Fruit fly (Drosophila melanogaster) whole organism, embryonic: ENCODE data around the gene Tusp.

ENCODE experiments used
- Bgb ChIP-seq: fragments of 200-800 bp; sonication (Bioruptor generic); IDR thresholded peaks from 2 replicates; pipeline ENCODE4 v1.3.6; 2022; ENCODE audit warnings: missing biosample characterization, missing genetic modification characterization; ENCODE audit not compliant: partially characterized antibody
- CG11398 ChIP-seq: fragments of 200-800 bp; sonication (Bioruptor generic); optimal IDR thresholded peaks from 2 replicates; lab custom pipeline; 2016; ENCODE audit warnings: missing biosample characterization, missing genetic modification characterization
- CG11560 ChIP-seq: fragments of 200-800 bp; sonication (Bioruptor generic); IDR thresholded peaks from 3 replicates; pipeline ENCODE4 v1.3.6; 2022; ENCODE audit warnings: missing biosample characterization, missing genetic modification characterization
- CG12391 ChIP-seq: fragments of 200-800 bp; sonication (Bioruptor generic); optimal IDR thresholded peaks from 3 replicates; lab custom pipeline; 2018; ENCODE audit warnings: missing biosample characterization, mild to moderate bottlenecking, missing genetic modification characterization, moderate library complexity
- CG15514 ChIP-seq: fragments of 200-800 bp; sonication (Bioruptor generic); optimal IDR thresholded peaks from 3 replicates; lab custom pipeline; 2017; ENCODE audit warnings: missing biosample characterization, missing genetic modification characterization, mild to moderate bottlenecking, moderate library complexity, missing genetic modification reagents
- CG1602 ChIP-seq: fragments of 200-800 bp; sonication (Bioruptor generic); optimal IDR thresholded peaks from 3 replicates; lab custom pipeline; 2016; ENCODE audit warnings: missing biosample characterization, missing genetic modification characterization
- CG18764 ChIP-seq: fragments of 200-800 bp; sonication (Bioruptor generic); optimal IDR thresholded peaks from 3 replicates; lab custom pipeline; 2016; ENCODE audit warnings: missing biosample characterization, missing genetic modification characterization
- HmgD ChIP-seq: fragments of 200-800 bp; sonication (Bioruptor generic); optimal IDR thresholded peaks from 3 replicates; lab custom pipeline; 2016; ENCODE audit warnings: missing biosample characterization, missing genetic modification characterization
- Hr51 ChIP-seq, 2 experiments: fragments of 200-800 bp; sonication (Bioruptor generic); optimal IDR thresholded peaks; 2 replicates in 1 of 2; 3 replicates in 1 of 2; lab custom pipeline; 2016 to 2018; ENCODE audit warnings: missing biosample characterization in 2 of 2, missing genetic modification characterization in 2 of 2, mild to moderate bottlenecking in 1 of 2, moderate library complexity in 1 of 2
- croc ChIP-seq: fragments of 200-800 bp; sonication (Bioruptor generic); conservative IDR thresholded peaks from 3 replicates; pipeline ENCODE4 v1.3.6; 2022; ENCODE audit warnings: missing biosample characterization, missing genetic modification characterization
- eve ChIP-seq, 2 experiments: fragments of >200 bp; optimal IDR thresholded peaks; 2 replicates each; lab custom pipeline; 2017; ENCODE audit warnings: missing biosample characterization in 2 of 2, missing genetic modification characterization in 2 of 2
- ewg ChIP-seq: fragments of 200-800 bp; sonication (Bioruptor generic); optimal IDR thresholded peaks from 3 replicates; lab custom pipeline; 2017; ENCODE audit warnings: mild to moderate bottlenecking, missing biosample characterization, missing genetic modification reagents, missing genetic modification characterization
- pzg ChIP-seq: fragments of 200-800 bp; sonication (Bioruptor generic); optimal IDR thresholded peaks from 3 replicates; lab custom pipeline; 2018; ENCODE audit warnings: missing biosample characterization, mild to moderate bottlenecking, missing genetic modification characterization, moderate library complexity

DNA sequence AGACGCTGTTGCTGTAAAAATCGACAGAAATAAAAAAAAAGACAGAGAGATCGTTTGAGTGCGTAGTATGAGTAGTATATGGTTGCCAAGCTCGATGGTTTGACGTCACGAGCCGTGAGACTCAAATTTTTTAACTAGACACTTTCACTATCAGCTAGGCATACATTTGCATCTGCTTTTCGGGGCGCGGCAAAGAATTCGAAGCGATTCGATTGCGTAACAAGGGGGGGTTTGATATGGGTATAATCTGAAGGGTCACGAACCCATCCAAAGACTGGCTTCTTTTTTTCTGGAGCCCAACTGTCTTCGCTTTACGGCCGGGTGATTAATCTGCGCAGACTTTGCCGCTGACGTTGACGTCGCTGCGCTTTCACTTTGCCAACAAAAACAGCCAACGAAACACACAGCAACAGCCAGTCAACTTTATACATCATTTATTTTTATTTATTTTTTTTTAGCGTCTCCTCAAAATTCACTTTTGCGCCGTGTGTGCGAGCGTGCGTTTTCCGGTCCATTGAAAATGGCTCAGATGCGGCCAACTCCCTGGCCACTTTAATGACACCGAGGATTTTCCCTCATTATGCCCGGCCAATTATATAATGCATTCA lies 14.0 kb upstream of the Tusp start:
- no peak for TF ChIP-seq CG12391 (tag; lab: Kevin White, UChicago)
- TF ChIP-seq CG11560 (tag; lab: Robert Waterston, UW), result no peak
- no peak for TF ChIP-seq CG18764
- no peak for TF ChIP-seq eve (GFP tag; optimal IDR thresholded peaks at IDR 0.05; lab: Kevin White, UChicago)
- no peak for TF ChIP-seq pzg (GFP tag; lab: Kevin White, UChicago)
- no peak for TF ChIP-seq Hr51 (GFP tag; optimal IDR thresholded peaks at IDR 0.05; lab: Kevin White, UChicago)
- TF ChIP-seq croc (GFP tag; lab: Robert Waterston, UW), result no peak
- TF ChIP-seq ewg (GFP tag; lab: Kevin White, UChicago), result no peak
- TF ChIP-seq CG15514 (GFP tag; lab: Kevin White, UChicago), result no peak
- no peak for TF ChIP-seq HmgD (GFP tag; lab: Kevin White, UChicago)
- no peak for TF ChIP-seq CG11398 (GFP tag; lab: Kevin White, UChicago)
- no peak for TF ChIP-seq CG1602 (GFP tag; lab: Kevin White, UChicago)
- TF ChIP-seq Bgb (GFP tag; lab: Robert Waterston, UW), result no peak
